Fruit fly (Drosophila melanogaster) whole organism, embryonic: ENCODE measurements around the gene CG42305.

Experiments used
- Bdp1 ChIP-seq: fragments of 200-800 bp; sonication (Bioruptor generic); optimal IDR thresholded peaks from 3 replicates; lab custom pipeline; 2016; ENCODE audit warnings: missing biosample characterization, missing genetic modification characterization
- CG10543 ChIP-seq: fragments of 200-800 bp; sonication (Bioruptor generic); optimal IDR thresholded peaks from 3 replicates; lab custom pipeline; 2017; ENCODE audit warnings: missing biosample characterization, mild to moderate bottlenecking, missing genetic modification characterization, moderate library complexity
- CG10654 ChIP-seq: fragments of 200-800 bp; sonication (Bioruptor generic); optimal IDR thresholded peaks from 2 replicates; lab custom pipeline; 2016; ENCODE audit warnings: missing biosample characterization, missing genetic modification characterization
- CG13894 ChIP-seq: fragments of 200-800 bp; sonication (Bioruptor generic); optimal IDR thresholded peaks from 3 replicates; lab custom pipeline; 2018; ENCODE audit warnings: missing biosample characterization, mild to moderate bottlenecking, missing genetic modification characterization, moderate library complexity
- CG16813 ChIP-seq: fragments of 200-800 bp; sonication (Bioruptor generic); IDR thresholded peaks from 3 replicates; pipeline ENCODE4 v1.3.6; 2022; ENCODE audit warnings: missing biosample characterization, missing genetic modification characterization; ENCODE audit not compliant: partially characterized antibody
- CG17385 ChIP-seq: fragments of 200-800 bp; sonication (Bioruptor generic); optimal IDR thresholded peaks from 3 replicates; lab custom pipeline; 2018; ENCODE audit warnings: missing biosample characterization, mild to moderate bottlenecking, missing genetic modification characterization
- CG17912 ChIP-seq: fragments of 200-800 bp; sonication (Bioruptor generic); optimal IDR thresholded peaks from 2 replicates; lab custom pipeline; 2018; ENCODE audit warnings: missing biosample characterization, mild to moderate bottlenecking, missing genetic modification characterization
- CG18262 ChIP-seq: fragments of 200-800 bp; optimal IDR thresholded peaks from 3 replicates; lab custom pipeline; 2019; ENCODE audit warnings: missing biosample characterization, mild to moderate bottlenecking, missing genetic modification characterization, moderate library complexity
- CG2678 ChIP-seq: fragments of 200-800 bp; sonication (Bioruptor generic); optimal IDR thresholded peaks from 3 replicates; lab custom pipeline; 2019; ENCODE audit warnings: missing biosample characterization, mild to moderate bottlenecking, missing genetic modification characterization, moderate library complexity
- CG30020 ChIP-seq: fragments of 200-800 bp; optimal IDR thresholded peaks from 2 replicates; lab custom pipeline; 2019; ENCODE audit warnings: missing biosample characterization, mild to moderate bottlenecking, missing genetic modification characterization, moderate library complexity
- CG30431 ChIP-seq: fragments of 200-800 bp; sonication (Bioruptor generic); optimal IDR thresholded peaks from 2 replicates; lab custom pipeline; 2017; ENCODE audit warnings: missing biosample characterization, missing genetic modification characterization
- CG32532 ChIP-seq: fragments of 200-800 bp; sonication (Bioruptor generic); IDR thresholded peaks from 2 replicates; pipeline ENCODE4 v1.3.6; 2022; ENCODE audit warnings: missing biosample characterization, missing genetic modification characterization
- CG3838 ChIP-seq: fragments of 200-800 bp; sonication (Bioruptor generic); optimal IDR thresholded peaks from 3 replicates; lab custom pipeline; 2016; ENCODE audit warnings: missing biosample characterization, missing genetic modification characterization
- CG3847 ChIP-seq: fragments of 200-800 bp; sonication (Bioruptor generic); IDR thresholded peaks from 2 replicates; pipeline ENCODE4 v1.3.6; 2022; ENCODE audit warnings: missing biosample characterization, missing genetic modification characterization
- CG4730 ChIP-seq: fragments of 200-800 bp; sonication (Bioruptor generic); IDR thresholded peaks from 2 replicates; pipeline ENCODE4 v1.3.6; 2022; ENCODE audit warnings: missing biosample characterization, missing genetic modification characterization
- CG7357 ChIP-seq: fragments of 200-800 bp; sonication (Bioruptor generic); IDR thresholded peaks from 3 replicates; pipeline ENCODE4 v1.3.6; 2022; ENCODE audit warnings: missing biosample characterization, missing genetic modification characterization
- CG7963 ChIP-seq: fragments of 200-800 bp; sonication (Bioruptor generic); IDR thresholded peaks from 3 replicates; pipeline ENCODE4 v1.3.6; 2022; ENCODE audit warnings: missing biosample characterization, missing genetic modification characterization; ENCODE audit not compliant: partially characterized antibody
- CG8281 ChIP-seq: fragments of 200-800 bp; sonication (Bioruptor generic); optimal IDR thresholded peaks from 2 replicates; lab custom pipeline; 2018; ENCODE audit warnings: missing biosample characterization, mild to moderate bottlenecking, missing genetic modification characterization, moderate library complexity
- CG8944 ChIP-seq: fragments of 200-800 bp; sonication (Bioruptor generic); optimal IDR thresholded peaks from 3 replicates; lab custom pipeline; 2016; ENCODE audit warnings: missing biosample characterization, missing genetic modification characterization
- CG9437 ChIP-seq: fragments of 200-800 bp; sonication (Bioruptor generic); optimal IDR thresholded peaks from 2 replicates; lab custom pipeline; 2018; ENCODE audit warnings: missing biosample characterization, mild to moderate bottlenecking, missing genetic modification characterization
- CG9797 ChIP-seq: fragments of 200-800 bp; sonication (Bioruptor generic); optimal IDR thresholded peaks from 3 replicates; lab custom pipeline; 2018; ENCODE audit warnings: missing biosample characterization, mild to moderate bottlenecking, missing genetic modification characterization
- CTCF ChIP-seq: fragments of 200-800 bp; sonication (Bioruptor generic); optimal IDR thresholded peaks from 2 replicates; lab custom pipeline; 2017; ENCODE audit warnings: missing biosample characterization, mild to moderate bottlenecking, missing genetic modification characterization, moderate library complexity
- D19A ChIP-seq: fragments of 200-800 bp; optimal IDR thresholded peaks from 3 replicates; lab custom pipeline; 2019; ENCODE audit warnings: missing biosample characterization, mild to moderate bottlenecking, missing genetic modification characterization, moderate library complexity
- Dll ChIP-seq: fragments of 200-800 bp; sonication (Bioruptor generic); IDR thresholded peaks from 4 replicates; pipeline ENCODE4 v1.3.6; 2022; ENCODE audit warnings: missing biosample characterization, missing genetic modification characterization; ENCODE audit not compliant: partially characterized antibody
- Fer3 ChIP-seq: fragments of 200-800 bp; sonication (Bioruptor generic); optimal IDR thresholded peaks from 2 replicates; lab custom pipeline; 2018; ENCODE audit warnings: missing biosample characterization, mild to moderate bottlenecking, missing genetic modification characterization, moderate library complexity
- GATAe ChIP-seq: fragments of 200-800 bp; sonication (Bioruptor generic); conservative IDR thresholded peaks from 2 replicates; pipeline ENCODE4 v1.3.6; 2022; ENCODE audit warnings: missing biosample characterization, missing genetic modification characterization
- Oli ChIP-seq: fragments of 200-800 bp; sonication (Bioruptor generic); optimal IDR thresholded peaks from 2 replicates; lab custom pipeline; 2018; ENCODE audit warnings: missing biosample characterization, mild to moderate bottlenecking, missing genetic modification characterization, moderate library complexity
- Sox100B ChIP-seq: fragments of 200-800 bp; sonication (Bioruptor generic); optimal IDR thresholded peaks from 3 replicates; lab custom pipeline; 2018; ENCODE audit warnings: missing biosample characterization, mild to moderate bottlenecking, missing genetic modification characterization
- Taf1 ChIP-seq: fragments of 200-800 bp; sonication (Bioruptor generic); IDR thresholded peaks from 2 replicates; pipeline ENCODE4 v1.3.6; 2022; ENCODE audit warnings: missing biosample characterization, missing genetic modification characterization
- Xrp1 ChIP-seq: fragments of 200-800 bp; sonication (Bioruptor generic); IDR thresholded peaks from 2 replicates; pipeline ENCODE4 v1.3.6; 2022; ENCODE audit warnings: missing biosample characterization, missing genetic modification characterization
- ara ChIP-seq: fragments of 200-800 bp; sonication (Bioruptor generic); IDR thresholded peaks from 2 replicates; pipeline ENCODE4 v1.3.6; 2022; ENCODE audit warnings: missing biosample characterization, missing genetic modification characterization
- az2 ChIP-seq: fragments of 200-800 bp; sonication (Bioruptor generic); optimal IDR thresholded peaks from 3 replicates; lab custom pipeline; 2016; ENCODE audit warnings: missing biosample characterization, missing genetic modification characterization
- chn ChIP-seq: fragments of 200-800 bp; sonication (Bioruptor generic); optimal IDR thresholded peaks from 2 replicates; lab custom pipeline; 2016; ENCODE audit warnings: missing biosample characterization, missing genetic modification characterization
- crol ChIP-seq: fragments of 200-800 bp; sonication (Bioruptor generic); IDR thresholded peaks from 2 replicates; pipeline ENCODE4 v1.3.6; 2022; ENCODE audit warnings: missing biosample characterization, missing genetic modification characterization
- danr ChIP-seq: fragments of 200-800 bp; sonication (Bioruptor generic); IDR thresholded peaks from 2 replicates; pipeline ENCODE4 v1.3.6; 2022; ENCODE audit warnings: missing biosample characterization, missing genetic modification characterization
- esg ChIP-seq: fragments of 200-800 bp; sonication (Bioruptor generic); conservative IDR thresholded peaks from 2 replicates; pipeline ENCODE4 v1.3.6; 2022; ENCODE audit warnings: missing biosample characterization, missing genetic modification characterization
- exex ChIP-seq: fragments of 200-800 bp; sonication (Bioruptor generic); optimal IDR thresholded peaks from 4 replicates; lab custom pipeline; 2018; ENCODE audit warnings: missing biosample characterization, mild to moderate bottlenecking, missing genetic modification characterization, moderate library complexity
- gcm ChIP-seq: fragments of 200-800 bp; sonication (Bioruptor generic); optimal IDR thresholded peaks from 2 replicates; lab custom pipeline; 2019; ENCODE audit warnings: missing biosample characterization, mild to moderate bottlenecking, missing genetic modification characterization, moderate library complexity
- gem ChIP-seq: fragments of 200-800 bp; sonication (Bioruptor generic); optimal IDR thresholded peaks from 2 replicates; lab custom pipeline; 2019; ENCODE audit warnings: missing biosample characterization, mild to moderate bottlenecking, missing genetic modification characterization, moderate library complexity
- gfzf ChIP-seq: fragments of 200-800 bp; sonication (Bioruptor generic); optimal IDR thresholded peaks from 2 replicates; lab custom pipeline; 2016; ENCODE audit warnings: missing biosample characterization, mild to moderate bottlenecking, missing genetic modification characterization, moderate library complexity
- gsb-n ChIP-seq: fragments of 200-800 bp; sonication (Bioruptor generic); optimal IDR thresholded peaks from 3 replicates; lab custom pipeline; 2018; ENCODE audit warnings: missing biosample characterization, mild to moderate bottlenecking, missing genetic modification characterization
- gt ChIP-seq: fragments of 200-800 bp; sonication (Bioruptor generic); IDR thresholded peaks from 2 replicates; pipeline ENCODE4 v1.3.6; 2022; ENCODE audit warnings: missing biosample characterization, missing genetic modification characterization
- nerfin-1 ChIP-seq: fragments of 200-800 bp; sonication (Bioruptor generic); optimal IDR thresholded peaks from 3 replicates; lab custom pipeline; 2019; ENCODE audit warnings: missing biosample characterization, mild to moderate bottlenecking, missing genetic modification characterization, moderate library complexity
- pfk ChIP-seq: fragments of 200-800 bp; sonication (Bioruptor generic); optimal IDR thresholded peaks from 2 replicates; lab custom pipeline; 2018; ENCODE audit warnings: missing biosample characterization, mild to moderate bottlenecking, missing genetic modification characterization, moderate library complexity
- pho ChIP-seq: fragments of 200-800 bp; sonication (Bioruptor generic); optimal IDR thresholded peaks from 2 replicates; lab custom pipeline; 2016; ENCODE audit warnings: missing biosample characterization, missing genetic modification characterization
- salm ChIP-seq: fragments of 200-800 bp; sonication (Bioruptor generic); optimal IDR thresholded peaks from 2 replicates; lab custom pipeline; 2018; ENCODE audit warnings: missing biosample characterization, mild to moderate bottlenecking, missing genetic modification characterization
- sens ChIP-seq: fragments of 200-800 bp; sonication (Bioruptor generic); peaks from one replicate; lab custom pipeline; 2016; ENCODE audit warnings: missing biosample characterization, missing genetic modification characterization
- slbo ChIP-seq: fragments of 200-800 bp; sonication (Bioruptor generic); IDR thresholded peaks from 2 replicates; pipeline ENCODE4 v1.3.6; 2022; ENCODE audit warnings: missing biosample characterization, missing genetic modification characterization
- slp2 ChIP-seq: fragments of 200-800 bp; sonication (Bioruptor generic); optimal IDR thresholded peaks from 2 replicates; lab custom pipeline; 2016; ENCODE audit warnings: missing biosample characterization, missing genetic modification characterization
- trh ChIP-seq: fragments of 200-800 bp; sonication (Bioruptor generic); optimal IDR thresholded peaks from 2 replicates; lab custom pipeline; 2016; ENCODE audit warnings: missing biosample characterization, missing genetic modification characterization
- twi ChIP-seq: fragments of 200-800 bp; optimal IDR thresholded peaks from 2 replicates; lab custom pipeline; 2019; ENCODE audit warnings: missing biosample characterization, mild to moderate bottlenecking, missing genetic modification characterization, moderate library complexity
- zen ChIP-seq: fragments of 200-800 bp; sonication (Bioruptor generic); optimal IDR thresholded peaks from 3 replicates; lab custom pipeline; 2018; ENCODE audit warnings: missing biosample characterization, mild to moderate bottlenecking, missing genetic modification characterization, moderate library complexity

CG42305 gene

dm6 chr2L:18808754-18809329 lies 3.6 kb upstream of the CG42305 start (continued):
- TF ChIP-seq CG7963: no peak
- peak; percentile 32 for TF ChIP-seq twi (tag; lab: Kevin White, UChicago)
- no peak for TF ChIP-seq esg (GFP tag; lab: Robert Waterston, UW)
- TF ChIP-seq CG3838 (GFP tag; lab: Kevin White, UChicago): no peak
- no peak for TF ChIP-seq CG16813 (GFP tag; lab: Robert Waterston, UW)
- TF ChIP-seq nerfin-1 (tag; lab: Kevin White, UChicago): no peak
- no peak for TF ChIP-seq CG30020 (tag; lab: Kevin White, UChicago)
- no peak for TF ChIP-seq CG13894
- no peak for TF ChIP-seq CTCF (GFP tag; lab: Kevin White, UChicago)
- no peak for TF ChIP-seq gsb-n
- TF ChIP-seq gfzf (GFP tag; lab: Kevin White, UChicago): no peak
- TF ChIP-seq Fer3 (tag; lab: Kevin White, UChicago): no peak
- TF ChIP-seq CG3847: no peak
- no peak for TF ChIP-seq CG9437 (GFP tag; lab: Kevin White, UChicago)
- no peak for TF ChIP-seq pfk (GFP tag; lab: Kevin White, UChicago)
- peak; percentile 47 for TF ChIP-seq CG2678 (tag; lab: Kevin White, UChicago)
- TF ChIP-seq CG10654 (GFP tag; lab: Kevin White, UChicago): no peak
- no peak for TF ChIP-seq salm (tag; lab: Kevin White, UChicago)
- TF ChIP-seq crol (GFP tag; lab: Robert Waterston, UW): no peak
- no peak for TF ChIP-seq GATAe (GFP tag; lab: Robert Waterston, UW)
- TF ChIP-seq Sox100B (GFP tag; lab: Kevin White, UChicago): no peak
- no peak for TF ChIP-seq gcm (GFP tag; lab: Kevin White, UChicago)
- TF ChIP-seq D19A (tag; lab: Kevin White, UChicago): no peak
- peak; percentile 16 for TF ChIP-seq Oli (tag; lab: Kevin White, UChicago)
- no peak for TF ChIP-seq trh (GFP tag; lab: Kevin White, UChicago)
- no peak for TF ChIP-seq Bdp1
- no peak for TF ChIP-seq CG9797 (GFP tag; lab: Kevin White, UChicago)
- no peak for TF ChIP-seq Dll (GFP tag; lab: Robert Waterston, UW)
- TF ChIP-seq chn (GFP tag; lab: Kevin White, UChicago): peak; percentile 2
- no peak for TF ChIP-seq CG8281 (tag; lab: Kevin White, UChicago)
- peak; percentile 93 for TF ChIP-seq zen (tag; lab: Kevin White, UChicago)
- peak; percentile 38 for TF ChIP-seq CG18262 (tag; lab: Kevin White, UChicago)
- no peak for TF ChIP-seq CG8944
- no peak for TF ChIP-seq CG17912 (GFP tag; lab: Kevin White, UChicago)
- no peak for TF ChIP-seq exex (tag; lab: Kevin White, UChicago)
- no peak for TF ChIP-seq danr
- no peak for TF ChIP-seq slp2 (GFP tag; lab: Kevin White, UChicago)
- peak; percentile 65 for TF ChIP-seq sens
- no peak for TF ChIP-seq CG7357 (GFP tag; lab: Robert Waterston, UW)
- no peak for TF ChIP-seq CG10543
- no peak for TF ChIP-seq CG4730 (GFP tag; lab: Robert Waterston, UW)
- TF ChIP-seq gt (GFP tag; lab: Robert Waterston, UW): no peak
- no peak for TF ChIP-seq pho
- peak; percentile 9 for TF ChIP-seq CG17385 (GFP tag; lab: Kevin White, UChicago)
- no peak for TF ChIP-seq slbo
- TF ChIP-seq gem (tag; lab: Kevin White, UChicago): peak; percentile 55
- no peak for TF ChIP-seq CG30431 (GFP tag; lab: Kevin White, UChicago)
- no peak for TF ChIP-seq Taf1 (GFP tag; lab: Robert Waterston, UW)
- peak; percentile 61 for TF ChIP-seq Xrp1 (GFP tag; lab: Robert Waterston, UW)
- peak; percentile 20 for TF ChIP-seq az2 (GFP tag; lab: Kevin White, UChicago)
- peak; percentile 48; the same call in 1 of the 2 replicates for TF ChIP-seq ara (GFP tag; lab: Robert Waterston, UW)
- TF ChIP-seq CG32532: no peak
